Worm (Caenorhabditis elegans): ENCODE data around the gene Y81B9A.4.
A peak's percentile ranks its signal among the peaks of the same experiment; 100 is the strongest.

Y81B9A.4 gene

DNA sequence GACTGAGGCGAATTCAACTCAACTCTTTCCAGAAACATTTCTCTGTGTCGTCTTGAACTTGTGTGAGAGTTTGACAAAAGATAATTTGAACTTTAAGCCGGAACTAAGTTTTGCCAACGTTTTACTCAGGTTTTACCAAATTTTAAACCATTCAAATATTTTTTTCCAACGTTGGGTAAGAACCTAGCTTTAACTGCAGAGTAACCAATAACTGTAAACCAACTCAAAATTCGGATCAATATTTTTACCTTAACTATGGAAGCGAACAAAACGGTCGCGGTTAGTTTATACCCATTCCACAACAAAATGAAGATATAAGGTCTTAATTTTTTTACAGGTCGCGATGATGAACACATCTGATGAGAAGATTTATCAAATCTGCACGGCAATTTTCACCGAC, 8.0 kb downstream of the Y81B9A.4 start:
- no peak for TF ChIP-seq nhr-12 (tag; optimal IDR thresholded peaks at IDR 0.05)
- no peak for TF ChIP-seq blmp-1 (tag; optimal IDR thresholded peaks at IDR 0.05)
- TF ChIP-seq swsn-7 (tag; optimal IDR thresholded peaks at IDR 0.05): no peak
- TF ChIP-seq elt-3 (tag; optimal IDR thresholded peaks at IDR 0.05): no peak
- TF ChIP-seq nhr-84 (tag; optimal IDR thresholded peaks at IDR 0.05): no peak
- TF ChIP-seq unc-86 (tag; optimal IDR thresholded peaks at IDR 0.05): no peak
- no peak for TF ChIP-seq dsc-1 (tag; optimal IDR thresholded peaks at IDR 0.05)
- TF ChIP-seq unc-30 (tag; optimal IDR thresholded peaks at IDR 0.05): no peak
- no peak for TF ChIP-seq sup-37 (GFP tag; optimal IDR thresholded peaks at IDR 0.05)
- no peak for TF ChIP-seq hlh-4 (tag; optimal IDR thresholded peaks at IDR 0.05)
- TF ChIP-seq ceh-82 (tag; optimal IDR thresholded peaks at IDR 0.05): no peak
- no peak for TF ChIP-seq efl-3 (GFP tag; optimal IDR thresholded peaks at IDR 0.05)

ce11 chrX:9172278-9172677, 8.4 kb downstream of the Y81B9A.4 start, which contains the start of gene B0563.18:
TSS of gene B0563.18 (plus strand) at chrX:9172578.
- no peak for TF ChIP-seq efl-1 (optimal IDR thresholded peaks at IDR 0.05)
- no peak for TF ChIP-seq efl-1 (GFP tag; optimal IDR thresholded peaks at IDR 0.05 in 1 of 2)
- TF ChIP-seq lin-15B (tag; optimal IDR thresholded peaks at IDR 0.05): no peak
- no peak for TF ChIP-seq elt-3 (tag; optimal IDR thresholded peaks at IDR 0.05)
- no peak for TF ChIP-seq ces-1 (GFP tag; optimal IDR thresholded peaks at IDR 0.05)
- no peak for TF ChIP-seq nhr-28 (tag; optimal IDR thresholded peaks at IDR 0.05)
- no peak for TF ChIP-seq tlp-1 (tag; optimal IDR thresholded peaks at IDR 0.05)
- no peak for TF ChIP-seq unc-98 (GFP tag; IDR thresholded peaks at IDR 0.05)
- TF ChIP-seq snpc-4 (tag; optimal IDR thresholded peaks at IDR 0.05): no peak
- TF ChIP-seq aly-2 (tag; optimal IDR thresholded peaks at IDR 0.05): no peak
- TF ChIP-seq hlh-4 (tag; optimal IDR thresholded peaks at IDR 0.05): no peak
- TF ChIP-seq ceh-88 (GFP tag; IDR thresholded peaks at IDR 0.05): no peak
- no peak for TF ChIP-seq ceh-90 (tag; optimal IDR thresholded peaks at IDR 0.05)
- TF ChIP-seq ceh-63 (GFP tag; optimal IDR thresholded peaks at IDR 0.05): no peak
- TF ChIP-seq nhr-237 (tag; optimal IDR thresholded peaks at IDR 0.05): no peak
- TF ChIP-seq nhr-85 (tag): no peak
- no peak for TF ChIP-seq sptf-1 (tag; optimal IDR thresholded peaks at IDR 0.05)
- TF ChIP-seq fkh-10 (GFP tag; optimal IDR thresholded peaks at IDR 0.05): no peak

DNA sequence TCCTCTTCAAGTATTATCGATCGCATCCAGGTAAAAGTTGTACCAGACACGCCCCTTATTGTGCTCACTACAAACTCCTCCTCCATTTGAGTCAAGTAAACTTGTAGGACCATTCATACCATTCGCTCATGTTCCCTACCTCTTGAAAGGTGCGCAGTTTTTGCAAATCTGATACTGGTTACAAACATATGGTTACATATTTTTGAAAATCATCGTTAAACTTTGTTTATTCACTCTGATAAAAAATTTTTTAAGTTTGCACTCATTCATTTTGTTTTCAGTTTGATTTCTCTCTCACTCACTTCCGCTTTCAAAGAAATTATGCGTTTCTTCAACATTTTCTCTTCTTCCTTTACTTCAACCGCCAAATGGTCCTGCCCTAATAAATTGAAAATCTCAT, 9.5 kb downstream of the Y81B9A.4 start, which contains the start of gene B0563.1:
Gene B0563.1, plus strand, starts transcription at position 301 of the 400 bp plus-strand sequence.
- TF ChIP-seq efl-1 (optimal IDR thresholded peaks at IDR 0.05) (no peak), efl-1 (GFP tag; optimal IDR thresholded peaks at IDR 0.05 in 1 of 2) (peak in 1 of 2 experiments; percentile 24), grh-1 (GFP tag; IDR thresholded peaks at IDR 0.05) (no peak)

DNA sequence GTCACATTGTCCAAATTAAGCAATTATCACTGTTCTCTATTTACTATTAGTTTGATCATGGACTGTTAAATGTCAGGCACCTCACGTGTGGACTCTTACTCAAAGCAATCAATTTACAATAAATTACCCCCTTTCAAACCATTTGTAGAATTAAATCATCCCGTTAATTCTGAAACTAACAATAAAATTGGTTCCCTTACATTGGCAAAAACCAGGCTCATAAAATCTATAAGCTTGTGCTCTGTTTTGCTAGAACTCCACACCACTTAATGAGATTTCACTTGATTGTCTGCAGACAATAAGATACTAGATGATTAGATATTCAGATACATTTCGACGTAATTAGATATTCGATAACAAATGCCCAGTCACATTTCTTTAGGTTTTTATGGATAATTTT, 10.7 kb downstream of the Y81B9A.4 start:
- TF ChIP-seq ceh-8 (GFP tag; optimal IDR thresholded peaks at IDR 0.05) (no peak), efl-3 (GFP tag; optimal IDR thresholded peaks at IDR 0.05) (no peak), unc-130 (tag; optimal IDR thresholded peaks at IDR 0.05) (no peak), vab-15 (tag; optimal IDR thresholded peaks at IDR 0.05) (no peak), pqm-1 (tag; optimal IDR thresholded peaks at IDR 0.05) (no peak), lin-14 (GFP tag; optimal IDR thresholded peaks at IDR 0.05) (no peak), Y116A8C.19 (tag; optimal IDR thresholded peaks at IDR 0.05; ENCODE audit: borderline replicate concordance) (no peak), nhr-71 (tag; optimal IDR thresholded peaks at IDR 0.05) (no peak), fkh-10 (GFP tag; optimal IDR thresholded peaks at IDR 0.05) (no peak), mef-2 (tag; optimal IDR thresholded peaks at IDR 0.05) (no peak), unc-62 (GFP tag; optimal IDR thresholded peaks at IDR 0.05) (no peak), hpl-2 (GFP tag; optimal IDR thresholded peaks at IDR 0.05) (no peak), elt-2 (tag; optimal IDR thresholded peaks at IDR 0.05) (no peak)
